Worm (Caenorhabditis elegans) whole organism, late embryonic: ENCODE measurements around the gene hlh-34.

Source experiments
- ceh-22 ChIP-seq: sonication (generic microtip); optimal IDR thresholded peaks from 2 replicates; lab custom pipeline; 2017; ENCODE audit warnings: missing biosample characterization, missing genetic modification characterization
- ets-4 ChIP-seq: sonication (generic microtip); optimal IDR thresholded peaks from 2 replicates; lab custom pipeline; 2016; ENCODE audit warnings: missing genetic modification characterization, missing compliant biosample characterization
- fax-1 ChIP-seq: sonication (generic microtip); optimal IDR thresholded peaks from 2 replicates; lab custom pipeline; 2016; ENCODE audit warnings: missing genotype, missing genetic modification characterization, missing compliant biosample characterization
- gmeb-2 ChIP-seq: sonication (generic microtip); optimal IDR thresholded peaks from 2 replicates; lab custom pipeline; 2016; ENCODE audit warnings: missing genetic modification characterization, inconsistent platforms, missing compliant biosample characterization
- hlh-8 ChIP-seq: sonication (generic microtip); optimal IDR thresholded peaks from 2 replicates; lab custom pipeline; 2016; ENCODE audit warnings: missing genotype, missing genetic modification characterization, missing compliant biosample characterization
- mec-3 ChIP-seq: sonication (generic microtip); optimal IDR thresholded peaks from 2 replicates; lab custom pipeline; 2016; ENCODE audit warnings: borderline replicate concordance, missing genetic modification characterization, missing compliant biosample characterization
- rnt-1 ChIP-seq: sonication (generic microtip); optimal IDR thresholded peaks from 2 replicates; lab custom pipeline; 2016; ENCODE audit warnings: missing genetic modification characterization, missing compliant biosample characterization
- syd-9 ChIP-seq: sonication (generic microtip); optimal IDR thresholded peaks from 2 replicates; lab custom pipeline; 2016; ENCODE audit warnings: mild to moderate bottlenecking, missing genetic modification characterization, moderate library complexity, missing compliant biosample characterization

DNA sequence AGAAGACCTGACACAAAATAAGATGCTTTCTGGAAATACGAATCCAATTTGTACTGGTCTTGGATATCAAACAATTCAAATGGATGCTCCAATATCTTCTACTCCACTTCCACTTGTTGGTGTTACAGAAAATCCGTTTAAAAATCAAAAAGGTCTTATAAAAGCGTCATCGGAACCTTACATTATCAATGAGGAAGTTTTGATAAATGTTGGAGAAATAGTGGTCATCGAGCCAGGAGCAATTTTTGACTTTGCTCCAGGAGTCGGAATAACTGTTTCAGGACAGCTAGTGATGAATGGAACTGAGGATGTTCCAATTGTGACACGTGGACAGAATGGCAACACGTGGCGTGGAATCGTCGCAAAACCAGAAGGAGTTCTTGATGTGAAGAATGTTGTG lies 13.1 kb downstream of the hlh-34 start:
- no peak for TF ChIP-seq syd-9
- no peak for TF ChIP-seq ets-4
- no peak for TF ChIP-seq hlh-8
- TF ChIP-seq ceh-22 (tag; lab: Kevin White, UChicago) = no peak
- TF ChIP-seq gmeb-2 = no peak
- TF ChIP-seq rnt-1 (tag; lab: Kevin White, UChicago) = no peak
- no peak for TF ChIP-seq mec-3 (tag; lab: Kevin White, UChicago)
- no peak for TF ChIP-seq fax-1
